Worm (Caenorhabditis elegans) whole organism, L3 larva: ENCODE measurements around the gene grl-26.
A peak's percentile ranks its signal among the peaks of the same experiment; 100 is the strongest.

Experiments used
- R02D3.7 ChIP-seq: fragments of 150-350 bp; optimal IDR thresholded peaks from 2 replicates; lab custom pipeline; 2014; ENCODE audit warnings: missing biosample characterization, missing genetic modification characterization
- ZK546.5 ChIP-seq: sonication (generic microtip); optimal IDR thresholded peaks from 2 replicates; lab custom pipeline; 2017; ENCODE audit warnings: missing biosample characterization, missing genetic modification characterization
- aly-2 ChIP-seq: fragments of 150-350 bp; optimal IDR thresholded peaks from 2 replicates; lab custom pipeline; 2014; ENCODE audit warnings: missing biosample characterization, missing genetic modification characterization
- ama-1 ChIP-seq: fragments of 150-350 bp; optimal IDR thresholded peaks from 2 replicates; lab custom pipeline; 2018
- ceh-16 ChIP-seq: sonication (generic microtip); optimal IDR thresholded peaks from 2 replicates; lab custom pipeline; 2017; ENCODE audit warnings: missing biosample characterization, missing genetic modification characterization
- ceh-28 ChIP-seq: fragments of 150-350 bp; optimal IDR thresholded peaks from 2 replicates; lab custom pipeline; 2014; ENCODE audit warnings: missing biosample characterization, missing genetic modification reagents, missing genetic modification characterization
- ceh-9 ChIP-seq: sonication (generic microtip); optimal IDR thresholded peaks from 2 replicates; lab custom pipeline; 2018; ENCODE audit warnings: missing biosample characterization, missing genetic modification characterization
- daf-12 ChIP-seq: fragments of 150-350 bp; optimal IDR thresholded peaks from 2 replicates; lab custom pipeline; 2014; ENCODE audit warnings: missing biosample characterization, missing genetic modification reagents, missing genetic modification characterization
- egl-27 ChIP-seq: sonication (generic microtip); optimal IDR thresholded peaks from 4 replicates; lab custom pipeline; 2017; ENCODE audit warnings: missing biosample characterization, missing genetic modification reagents, missing genetic modification characterization
- elt-1 ChIP-seq: fragments of 150-350 bp; optimal IDR thresholded peaks from 2 replicates; lab custom pipeline; 2014; ENCODE audit warnings: missing biosample characterization, missing genetic modification characterization
- elt-2 ChIP-seq: sonication (generic microtip); optimal IDR thresholded peaks from 2 replicates; lab custom pipeline; 2016; ENCODE audit warnings: missing genetic modification reagents, mild to moderate bottlenecking, missing genetic modification characterization, missing compliant biosample characterization
- elt-3 ChIP-seq, 3 experiments: fragments of 150-350 bp in 1 of 3; sonication (generic microtip) in 2 of 3; optimal IDR thresholded peaks; 2 replicates in 2 of 3; 4 replicates in 1 of 3; lab custom pipeline; 2014 to 2017; ENCODE audit warnings: missing biosample characterization in 3 of 3, missing genetic modification characterization in 3 of 3
- eor-1 ChIP-seq, 2 experiments: fragments of 150-350 bp; optimal IDR thresholded peaks; 2 replicates each; lab custom pipeline; 2014 to 2018; ENCODE audit warnings: missing biosample characterization in 2 of 2, missing genetic modification characterization in 2 of 2
- fkh-10 ChIP-seq: sonication (generic microtip); optimal IDR thresholded peaks from 2 replicates; lab custom pipeline; 2017; ENCODE audit warnings: missing biosample characterization, missing genetic modification reagents, missing genetic modification characterization
- fos-1 ChIP-seq: fragments of 150-350 bp; optimal IDR thresholded peaks from 2 replicates; lab custom pipeline; 2014; ENCODE audit warnings: missing biosample characterization, missing genetic modification characterization
- hmg-11 ChIP-seq: sonication (generic microtip); optimal IDR thresholded peaks from 2 replicates; lab custom pipeline; 2016; ENCODE audit warnings: missing genetic modification characterization, missing compliant biosample characterization
- jun-1 ChIP-seq: fragments of 150-350 bp; optimal IDR thresholded peaks from 2 replicates; lab custom pipeline; 2014; ENCODE audit warnings: missing biosample characterization, missing genetic modification reagents, missing genetic modification characterization
- lin-15B ChIP-seq: fragments of 150-350 bp; optimal IDR thresholded peaks from 2 replicates; lab custom pipeline; 2014; ENCODE audit warnings: missing biosample characterization, missing genetic modification characterization
- lin-39 ChIP-seq: fragments of 150-350 bp; optimal IDR thresholded peaks from 2 replicates; lab custom pipeline; 2018; ENCODE audit warnings: missing biosample characterization, missing genetic modification reagents, missing genetic modification characterization
- lsy-12 ChIP-seq: sonication (generic microtip); optimal IDR thresholded peaks from 2 replicates; lab custom pipeline; 2016; ENCODE audit warnings: mild to moderate bottlenecking, missing genetic modification characterization, missing compliant biosample characterization
- mdl-1 ChIP-seq: fragments of 150-350 bp; optimal IDR thresholded peaks from 2 replicates; lab custom pipeline; 2014; ENCODE audit warnings: missing biosample characterization, missing genetic modification characterization
- mml-1 ChIP-seq: fragments of 150-350 bp; sonication (generic microtip); optimal IDR thresholded peaks from 3 replicates; lab custom pipeline; 2014; ENCODE audit warnings: missing biosample characterization, missing genetic modification characterization
- nfya-1 ChIP-seq: sonication (generic microtip); optimal IDR thresholded peaks from 2 replicates; lab custom pipeline; 2017; ENCODE audit warnings: missing genetic modification characterization, mild to moderate bottlenecking, missing compliant biosample characterization, antibody characterized with exemption, moderate library complexity; ENCODE audit not compliant: insufficient read depth
- nhr-11 ChIP-seq: fragments of 150-350 bp; optimal IDR thresholded peaks from 2 replicates; lab custom pipeline; 2014; ENCODE audit warnings: missing biosample characterization, missing genetic modification characterization
- nhr-23 ChIP-seq: fragments of 150-350 bp; optimal IDR thresholded peaks from 2 replicates; lab custom pipeline; 2014; ENCODE audit warnings: missing biosample characterization, missing genetic modification reagents, missing genetic modification characterization
- nhr-237 ChIP-seq: fragments of 150-350 bp; optimal IDR thresholded peaks from 2 replicates; lab custom pipeline; 2014; ENCODE audit warnings: missing biosample characterization, missing genetic modification characterization
- nhr-25 ChIP-seq: sonication (generic microtip); optimal IDR thresholded peaks from 2 replicates; lab custom pipeline; 2017; ENCODE audit warnings: missing biosample characterization, missing genetic modification characterization
- nhr-28 ChIP-seq: fragments of 150-350 bp; optimal IDR thresholded peaks from 2 replicates; lab custom pipeline; 2014; ENCODE audit warnings: missing biosample characterization, missing genetic modification characterization
- nhr-43 ChIP-seq: sonication (generic microtip); optimal IDR thresholded peaks from 2 replicates; lab custom pipeline; 2016; ENCODE audit warnings: mild to moderate bottlenecking, missing genetic modification characterization, missing compliant biosample characterization; ENCODE audit not compliant: poor library complexity, severe bottlenecking
- nhr-67 ChIP-seq: fragments of 150-350 bp; optimal IDR thresholded peaks from 2 replicates; lab custom pipeline; 2014; ENCODE audit warnings: missing biosample characterization, missing genetic modification characterization
- nhr-76 ChIP-seq: fragments of 150-350 bp; sonication (generic microtip); optimal IDR thresholded peaks from 5 replicates; lab custom pipeline; 2014; ENCODE audit warnings: missing biosample characterization, missing genetic modification characterization
- pha-4 ChIP-seq: fragments of 150-350 bp; optimal IDR thresholded peaks from 2 replicates; lab custom pipeline; 2014; ENCODE audit warnings: missing biosample characterization, missing genetic modification reagents, missing genetic modification characterization
- pqm-1 ChIP-seq: fragments of 150-350 bp; optimal IDR thresholded peaks from 2 replicates; lab custom pipeline; 2017; ENCODE audit warnings: missing biosample characterization, missing genetic modification characterization, inconsistent platforms
- sea-2 ChIP-seq: fragments of 150-350 bp; sonication (generic microtip); optimal IDR thresholded peaks from 4 replicates; lab custom pipeline; 2014; ENCODE audit warnings: missing biosample characterization, missing genetic modification reagents, missing genetic modification characterization
- skn-1 ChIP-seq: fragments of 150-350 bp; optimal IDR thresholded peaks from 2 replicates; lab custom pipeline; 2014; ENCODE audit warnings: missing biosample characterization, missing genetic modification characterization
- snpc-4 ChIP-seq: fragments of 150-350 bp; optimal IDR thresholded peaks from 2 replicates; lab custom pipeline; 2014; ENCODE audit warnings: missing biosample characterization, missing genetic modification characterization
- tbx-2 ChIP-seq: sonication (generic microtip); optimal IDR thresholded peaks from 2 replicates; lab custom pipeline; 2016; ENCODE audit warnings: mild to moderate bottlenecking, missing genetic modification characterization, missing compliant biosample characterization
- unc-39 ChIP-seq: sonication (generic microtip); optimal IDR thresholded peaks from 4 replicates; lab custom pipeline; 2017; ENCODE audit warnings: missing biosample characterization, missing genetic modification characterization
- zag-1 ChIP-seq: fragments of 150-350 bp; optimal IDR thresholded peaks from 2 replicates; lab custom pipeline; 2014; ENCODE audit warnings: missing biosample characterization, missing genetic modification characterization
- ztf-11 ChIP-seq: fragments of 150-350 bp; optimal IDR thresholded peaks from 2 replicates; lab custom pipeline; 2014; ENCODE audit warnings: missing biosample characterization, missing genetic modification characterization
- ztf-4 ChIP-seq: fragments of 150-350 bp; optimal IDR thresholded peaks from 2 replicates; lab custom pipeline; 2014; ENCODE audit warnings: missing biosample characterization, missing genetic modification characterization

Gene grl-26

ce11 chrIV:294737-295136, 27.9 kb downstream of the grl-26 start:
- TF ChIP-seq nhr-76 (tag; lab: Kevin White, UChicago) (no peak), lin-15B (tag; lab: Kevin White, UChicago) (no peak), elt-2 (no peak), nfya-1 (peak; percentile 13), tbx-2 (tag; lab: Kevin White, UChicago) (no peak), nhr-28 (no peak), nhr-11 (no peak), mml-1 (tag; lab: Kevin White, UChicago) (no peak), egl-27 (tag; lab: Kevin White, UChicago) (no peak), lsy-12 (tag; lab: Kevin White, UChicago) (no peak), ceh-28 (tag; lab: Kevin White, UChicago) (no peak), nhr-237 (tag; lab: Kevin White, UChicago) (no peak), daf-12 (no peak), pha-4 (tag; lab: Kevin White, UChicago) (peak; percentile 15), elt-3 (tag; optimal IDR thresholded peaks at IDR 0.05; lab: Kevin White, UChicago) (no peak), sea-2 (GFP tag; lab: Kevin White, UChicago) (no peak), jun-1 (tag; lab: Kevin White, UChicago) (peak; percentile 38), elt-1 (tag; lab: Kevin White, UChicago) (no peak), R02D3.7 (no peak), hmg-11 (tag; lab: Kevin White, UChicago) (no peak), skn-1 (no peak), ceh-9 (tag; lab: Kevin White, UChicago) (no peak), pqm-1 (tag; lab: Kevin White, UChicago) (no peak), zag-1 (tag; lab: Kevin White, UChicago) (no peak), ceh-16 (tag; lab: Kevin White, UChicago) (no peak), ama-1 (lab: Kevin White, UChicago) (peak; percentile 27), ZK546.5 (tag; lab: Kevin White, UChicago) (no peak), ztf-11 (tag; lab: Kevin White, UChicago) (no peak), lin-39 (no peak), nhr-25 (tag; lab: Kevin White, UChicago) (no peak), fos-1 (no peak), unc-39 (tag; lab: Kevin White, UChicago) (no peak), nhr-67 (tag; lab: Kevin White, UChicago) (no peak), nhr-43 (peak; percentile 8), eor-1 (tag; optimal IDR thresholded peaks at IDR 0.05; lab: Kevin White, UChicago) (no peak), nhr-23 (tag; lab: Kevin White, UChicago) (no peak), ztf-4 (tag; lab: Kevin White, UChicago) (no peak)

- TF ChIP-seq aly-2 (tag; lab: Kevin White, UChicago) (no peak), nhr-76 (tag; lab: Kevin White, UChicago) (no peak), elt-2 (peak; percentile 54), pqm-1 (tag; lab: Kevin White, UChicago) (peak; percentile 8)
These were observed 28.5 kb downstream of the grl-26 start for ce11 chrIV:293995-294700.

DNA sequence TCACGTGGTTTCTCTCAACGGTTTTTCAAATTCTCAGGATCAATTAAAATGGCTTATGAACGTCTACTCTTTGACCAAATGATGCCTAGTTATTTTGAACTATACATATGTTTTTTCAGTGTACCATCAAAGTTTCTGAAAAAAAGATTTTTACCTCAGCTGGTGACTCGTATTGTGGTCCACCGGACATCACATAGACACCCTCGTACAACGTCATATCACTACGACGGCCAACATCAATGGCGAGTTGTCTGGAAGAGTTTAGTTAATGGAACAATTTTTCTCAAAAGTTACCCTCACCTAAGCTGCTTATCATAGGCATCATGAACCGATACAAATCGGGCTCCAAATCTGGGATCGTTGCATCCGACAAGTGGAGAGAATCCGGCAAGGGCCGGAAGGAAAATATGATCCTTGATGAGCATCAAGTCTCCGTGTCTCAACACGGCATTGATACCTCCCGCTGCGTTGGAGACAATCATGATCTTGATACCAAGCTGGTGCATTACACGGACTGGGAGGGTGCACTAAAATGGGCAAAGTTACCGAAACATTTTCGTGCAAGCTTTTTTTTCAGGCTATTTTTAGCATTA, 29.4 kb downstream of the grl-26 start:
- TF ChIP-seq mml-1 (tag; lab: Kevin White, UChicago) (no peak), fos-1 (no peak), nhr-28 (no peak), ztf-11 (tag; lab: Kevin White, UChicago) (no peak), elt-2 (no peak), ceh-28 (tag; lab: Kevin White, UChicago) (no peak), snpc-4 (no peak), fkh-10 (GFP tag; lab: Kevin White, UChicago) (no peak), pqm-1 (tag; lab: Kevin White, UChicago) (peak; percentile 15), nhr-67 (tag; lab: Kevin White, UChicago) (no peak), jun-1 (tag; lab: Kevin White, UChicago) (peak; percentile 4), unc-39 (tag; lab: Kevin White, UChicago) (no peak), mdl-1 (tag; lab: Kevin White, UChicago) (no peak), nhr-25 (tag; lab: Kevin White, UChicago) (no peak), nhr-76 (tag; lab: Kevin White, UChicago) (no peak), tbx-2 (tag; lab: Kevin White, UChicago) (no peak), lin-15B (tag; lab: Kevin White, UChicago) (no peak)
